Worm (Caenorhabditis elegans) whole organism, L1 larva: Measurements from ENCODE around the gene got-2.2.
A peak's percentile ranks its signal among the peaks of the same experiment; 100 is the strongest.

Source experiments
- C34B4.2 ChIP-seq: sonication (generic microtip); optimal IDR thresholded peaks from 2 replicates; lab custom pipeline; 2017; ENCODE audit warnings: mild to moderate bottlenecking, missing genetic modification characterization, missing compliant biosample characterization
- Y116A8C.19 ChIP-seq: sonication (generic microtip); optimal IDR thresholded peaks from 2 replicates; lab custom pipeline; 2016; ENCODE audit warnings: missing compliant biosample characterization, missing genetic modification characterization, borderline replicate concordance
- aha-1 ChIP-seq: fragments of 150-350 bp; optimal IDR thresholded peaks from 2 replicates; lab custom pipeline; 2014; ENCODE audit warnings: missing biosample characterization, missing genetic modification characterization
- alr-1 ChIP-seq: fragments of 200-800 bp; sonication (Bioruptor generic); optimal IDR thresholded peaks from 2 replicates; lab custom pipeline; 2018; ENCODE audit warnings: borderline replicate concordance, mild to moderate bottlenecking, missing genetic modification characterization, missing compliant biosample characterization
- blmp-1 ChIP-seq: fragments of 150-350 bp; optimal IDR thresholded peaks from 2 replicates; lab custom pipeline; 2014; ENCODE audit warnings: missing biosample characterization, missing genetic modification characterization
- ceh-82 ChIP-seq, 3 experiments: fragments of 150-350 bp in 1 of 3; sonication (generic microtip) in 2 of 3; optimal IDR thresholded peaks; 2 replicates each; lab custom pipeline; 2014 to 2017; ENCODE audit warnings: missing biosample characterization in 3 of 3, missing genetic modification characterization in 3 of 3
- ceh-88 ChIP-seq: fragments of 200-800 bp; sonication (Bioruptor generic); IDR thresholded peaks from 2 replicates; pipeline ENCODE4 v1.3.6; 2022; ENCODE audit warnings: missing genetic modification characterization, missing compliant biosample characterization
- ceh-90 ChIP-seq: sonication (generic microtip); optimal IDR thresholded peaks from 2 replicates; lab custom pipeline; 2016; ENCODE audit warnings: missing genetic modification characterization, missing compliant biosample characterization
- dpl-1 ChIP-seq, 3 experiments: fragments of 150-350 bp in 2 of 3; sonication (generic microtip) in 1 of 3; optimal IDR thresholded peaks; 2 replicates each; lab custom pipeline; 2014 to 2017; ENCODE audit warnings: missing biosample characterization in 3 of 3, missing genetic modification characterization in 3 of 3, missing genetic modification reagents in 3 of 3
- dsc-1 ChIP-seq: sonication (generic microtip); optimal IDR thresholded peaks from 2 replicates; lab custom pipeline; 2016; ENCODE audit warnings: mild to moderate bottlenecking, missing genetic modification characterization, missing compliant biosample characterization
- efl-3 ChIP-seq: fragments of 200-800 bp; sonication (Bioruptor generic); optimal IDR thresholded peaks from 2 replicates; lab custom pipeline; 2018; ENCODE audit warnings: mild to moderate bottlenecking, missing genetic modification characterization, missing compliant biosample characterization
- egl-27 ChIP-seq, 2 experiments: fragments of 150-350 bp in 1 of 2; sonication (generic microtip); optimal IDR thresholded peaks; 3 replicates each; lab custom pipeline; 2017 to 2018; ENCODE audit warnings: missing biosample characterization in 2 of 2, missing genetic modification characterization in 2 of 2, missing genetic modification reagents in 2 of 2
- elt-2 ChIP-seq: sonication (generic microtip); optimal IDR thresholded peaks from 2 replicates; lab custom pipeline; 2016; ENCODE audit warnings: missing genetic modification characterization, mild to moderate bottlenecking, inconsistent platforms, missing compliant biosample characterization, missing genetic modification reagents
- fkh-10 ChIP-seq: sonication (generic microtip); optimal IDR thresholded peaks from 2 replicates; lab custom pipeline; 2017; ENCODE audit warnings: missing biosample characterization, missing genetic modification reagents, missing genetic modification characterization
- fkh-8 ChIP-seq: sonication (generic microtip); optimal IDR thresholded peaks from 2 replicates; lab custom pipeline; 2016; ENCODE audit warnings: mild to moderate bottlenecking, missing genetic modification characterization, missing compliant biosample characterization
- fos-1 ChIP-seq: fragments of 150-350 bp; optimal IDR thresholded peaks from 2 replicates; lab custom pipeline; 2014; ENCODE audit warnings: missing biosample characterization, missing genetic modification characterization
- grh-1 ChIP-seq: fragments of 200-800 bp; sonication (Bioruptor generic); IDR thresholded peaks from 2 replicates; pipeline ENCODE4 v1.3.6; 2022; ENCODE audit warnings: missing genetic modification reagents, missing genetic modification characterization, missing compliant biosample characterization
- hlh-17 ChIP-seq: fragments of 200-800 bp; sonication (Bioruptor generic); optimal IDR thresholded peaks from 2 replicates; lab custom pipeline; 2018; ENCODE audit warnings: missing genetic modification characterization, mild to moderate bottlenecking, missing compliant biosample characterization, moderate library complexity, borderline replicate concordance
- hpl-2 ChIP-seq: fragments of 150-350 bp; optimal IDR thresholded peaks from 2 replicates; lab custom pipeline; 2014; ENCODE audit warnings: missing biosample characterization, missing genetic modification reagents, missing genetic modification characterization
- lin-15B ChIP-seq: fragments of 150-350 bp; sonication (generic microtip); optimal IDR thresholded peaks from 3 replicates; lab custom pipeline; 2014; ENCODE audit warnings: missing biosample characterization, missing genetic modification characterization
- lin-35 ChIP-seq, 2 experiments: fragments of 150-350 bp; optimal IDR thresholded peaks; 2 replicates each; lab custom pipeline; 2014; ENCODE audit warnings: missing biosample characterization in 2 of 2, missing genetic modification characterization in 2 of 2, missing genetic modification reagents in 2 of 2
- lin-39 ChIP-seq: fragments of 150-350 bp; optimal IDR thresholded peaks from 2 replicates; lab custom pipeline; 2014; ENCODE audit warnings: missing biosample characterization, missing genetic modification reagents, missing genetic modification characterization
- lsy-2 ChIP-seq, 2 experiments: fragments of 150-350 bp; optimal IDR thresholded peaks; 2 replicates each; lab custom pipeline; 2014; ENCODE audit warnings: missing biosample characterization in 2 of 2, missing genetic modification characterization in 2 of 2
- mab-9 ChIP-seq: fragments of 200-800 bp; sonication (Bioruptor generic); IDR thresholded peaks from 2 replicates; pipeline ENCODE4 v1.3.6; 2022; ENCODE audit warnings: missing genetic modification reagents, missing genetic modification characterization, missing compliant biosample characterization
- mdl-1 ChIP-seq, 2 experiments: fragments of 150-350 bp; optimal IDR thresholded peaks; 2 replicates each; lab custom pipeline; 2014 to 2017; ENCODE audit warnings: missing biosample characterization in 2 of 2, missing genetic modification characterization in 2 of 2, inconsistent platforms in 1 of 2
- mep-1 ChIP-seq: fragments of 150-350 bp; optimal IDR thresholded peaks from 2 replicates; lab custom pipeline; 2014; ENCODE audit warnings: missing biosample characterization, missing genetic modification characterization
- nhr-19 ChIP-seq: fragments of 200-800 bp; sonication (Bioruptor generic); conservative IDR thresholded peaks from 2 replicates; pipeline ENCODE4 v1.3.6; 2022; ENCODE audit warnings: missing genetic modification characterization, missing compliant biosample characterization
- nhr-20 ChIP-seq: sonication (generic microtip); optimal IDR thresholded peaks from 2 replicates; lab custom pipeline; 2016; ENCODE audit warnings: mild to moderate bottlenecking, missing genetic modification characterization, missing compliant biosample characterization
- nhr-237 ChIP-seq: fragments of 150-350 bp; optimal IDR thresholded peaks from 2 replicates; lab custom pipeline; 2014; ENCODE audit warnings: missing biosample characterization, missing genetic modification characterization
- nhr-28 ChIP-seq: fragments of 150-350 bp; optimal IDR thresholded peaks from 2 replicates; lab custom pipeline; 2014; ENCODE audit warnings: missing biosample characterization, missing genetic modification characterization
- nhr-47 ChIP-seq: sonication (generic microtip); optimal IDR thresholded peaks from 2 replicates; lab custom pipeline; 2016; ENCODE audit warnings: mild to moderate bottlenecking, missing genetic modification characterization, moderate library complexity, missing compliant biosample characterization
- nhr-76 ChIP-seq: sonication (generic microtip); optimal IDR thresholded peaks from 2 replicates; lab custom pipeline; 2017; ENCODE audit warnings: missing biosample characterization, missing genetic modification characterization
- nhr-85 ChIP-seq: sonication (generic microtip); peaks from one replicate; lab custom pipeline; 2016; ENCODE audit warnings: missing genetic modification characterization, inconsistent platforms, missing compliant biosample characterization
- nhr-90 ChIP-seq: sonication (generic microtip); optimal IDR thresholded peaks from 2 replicates; lab custom pipeline; 2016; ENCODE audit warnings: mild to moderate bottlenecking, missing genetic modification characterization, missing compliant biosample characterization; ENCODE audit not compliant: poor library complexity
- pag-3 ChIP-seq: sonication (generic microtip); optimal IDR thresholded peaks from 2 replicates; lab custom pipeline; 2017; ENCODE audit warnings: missing genetic modification characterization, mild to moderate bottlenecking, missing compliant biosample characterization, antibody characterized with exemption, borderline replicate concordance; ENCODE audit not compliant: insufficient read depth
- pqm-1 ChIP-seq: sonication (generic microtip); optimal IDR thresholded peaks from 3 replicates; lab custom pipeline; 2017; ENCODE audit warnings: missing biosample characterization, missing genetic modification characterization
- rnt-1 ChIP-seq: sonication (generic microtip); optimal IDR thresholded peaks from 2 replicates; lab custom pipeline; 2016; ENCODE audit warnings: mild to moderate bottlenecking, missing genetic modification characterization, moderate library complexity, missing compliant biosample characterization
- skn-1 ChIP-seq: fragments of 150-350 bp; optimal IDR thresholded peaks from 2 replicates; lab custom pipeline; 2014; ENCODE audit warnings: missing biosample characterization, missing genetic modification characterization
- snpc-4 ChIP-seq: fragments of 150-350 bp; optimal IDR thresholded peaks from 2 replicates; lab custom pipeline; 2014; ENCODE audit warnings: missing biosample characterization, missing genetic modification characterization
- snu-23 ChIP-seq: sonication (generic microtip); optimal IDR thresholded peaks from 2 replicates; lab custom pipeline; 2016; ENCODE audit warnings: missing genetic modification characterization, missing compliant biosample characterization
- sup-37 ChIP-seq: fragments of 200-800 bp; sonication (Bioruptor generic); optimal IDR thresholded peaks from 2 replicates; lab custom pipeline; 2018; ENCODE audit warnings: mild to moderate bottlenecking, missing genetic modification characterization, missing compliant biosample characterization
- unc-130 ChIP-seq: fragments of 150-350 bp; optimal IDR thresholded peaks from 2 replicates; lab custom pipeline; 2017; ENCODE audit warnings: missing biosample characterization, missing genetic modification characterization, inconsistent platforms
- unc-86 ChIP-seq: sonication (generic microtip); optimal IDR thresholded peaks from 2 replicates; lab custom pipeline; 2016; ENCODE audit warnings: missing genetic modification characterization, missing compliant biosample characterization
- xbp-1 ChIP-seq: sonication (generic microtip); optimal IDR thresholded peaks from 2 replicates; lab custom pipeline; 2016; ENCODE audit warnings: missing genetic modification characterization, missing compliant biosample characterization
- ztf-11 ChIP-seq, 2 experiments: sonication (generic microtip); optimal IDR thresholded peaks; 2 replicates each; lab custom pipeline; 2016 to 2017; ENCODE audit warnings: missing genetic modification characterization in 2 of 2, missing biosample characterization in 1 of 2, missing compliant biosample characterization in 1 of 2

The got-2.2 gene

ce11 chrX:6256430-6256829, 15.6 kb downstream of the got-2.2 start (continued):
- peak in 1 of 2 experiments; percentile 60 for TF ChIP-seq mdl-1 (tag; optimal IDR thresholded peaks at IDR 0.05; lab: Kevin White, UChicago)
- no peak for TF ChIP-seq Y116A8C.19 (tag; lab: Kevin White, UChicago)
- TF ChIP-seq ceh-82 (tag; optimal IDR thresholded peaks at IDR 0.05; lab: Kevin White, UChicago): no peak
- no peak for TF ChIP-seq lin-15B (tag; lab: Kevin White, UChicago)
- peak; percentile 73 for TF ChIP-seq nhr-20 (tag; lab: Kevin White, UChicago)
- TF ChIP-seq ztf-11 (tag; optimal IDR thresholded peaks at IDR 0.05; lab: Kevin White, UChicago): no peak

ce11 chrX:6256969-6257368, 16.2 kb downstream of the got-2.2 start:
- TF ChIP-seq lin-35 (GFP tag; optimal IDR thresholded peaks at IDR 0.05; lab: Kevin White, UChicago): peak in 1 of 2 experiments; percentile 7
- no peak for TF ChIP-seq mab-9 (GFP tag; lab: Robert Waterston, UW)

ce11 chrX:6258409-6258808, 17.6 kb downstream of the got-2.2 start:
- peak; percentile 20 for TF ChIP-seq blmp-1 (tag; lab: Kevin White, UChicago)
- TF ChIP-seq unc-86 (tag; lab: Kevin White, UChicago): no peak
- peak in 1 of 2 experiments; percentile 22 for TF ChIP-seq ztf-11 (tag; optimal IDR thresholded peaks at IDR 0.05; lab: Kevin White, UChicago)
- no peak for TF ChIP-seq pqm-1 (tag; lab: Kevin White, UChicago)
- TF ChIP-seq, all 84 proteins: peak for 2

- TF ChIP-seq unc-130 (tag; lab: Kevin White, UChicago): no peak
- no peak for TF ChIP-seq grh-1 (GFP tag; lab: Robert Waterston, UW)
- no peak for TF ChIP-seq C34B4.2
- no peak for TF ChIP-seq pqm-1 (tag; lab: Kevin White, UChicago)
- TF ChIP-seq aha-1 (tag; lab: Kevin White, UChicago): no peak
- TF ChIP-seq nhr-28 (tag; lab: Kevin White, UChicago): no peak
- TF ChIP-seq fkh-10: no peak
- TF ChIP-seq efl-3 (GFP tag; lab: Kevin White, UChicago): no peak
- no peak for TF ChIP-seq alr-1 (tag; lab: Kevin White, UChicago)
- TF ChIP-seq fos-1: no peak
- no peak for TF ChIP-seq nhr-90 (tag; lab: Kevin White, UChicago)
- no peak for TF ChIP-seq nhr-20 (tag; lab: Kevin White, UChicago)
- TF ChIP-seq nhr-47: no peak
- TF ChIP-seq nhr-76 (tag; lab: Kevin White, UChicago): no peak
- TF ChIP-seq nhr-85 (tag; lab: Kevin White, UChicago): peak; percentile 57
- no peak for TF ChIP-seq dpl-1 (GFP tag; optimal IDR thresholded peaks at IDR 0.05; lab: Kevin White, UChicago)
- TF ChIP-seq hpl-2 (GFP tag; lab: Kevin White, UChicago): no peak
- no peak for TF ChIP-seq elt-2 (tag; lab: Kevin White, UChicago)
- TF ChIP-seq skn-1 (tag; lab: Kevin White, UChicago): no peak
- peak; percentile 22 for TF ChIP-seq rnt-1
- TF ChIP-seq egl-27 (tag; optimal IDR thresholded peaks at IDR 0.05; lab: Kevin White, UChicago): no peak
- no peak for TF ChIP-seq ceh-82 (tag; optimal IDR thresholded peaks at IDR 0.05; lab: Kevin White, UChicago)
- TF ChIP-seq hlh-17: no peak
- TF ChIP-seq lsy-2 (tag; optimal IDR thresholded peaks at IDR 0.05; lab: Kevin White, UChicago): no peak
- no peak for TF ChIP-seq ceh-90
- no peak for TF ChIP-seq nhr-237
- no peak for TF ChIP-seq pag-3 (tag; lab: Kevin White, UChicago)
- peak; percentile 23 for TF ChIP-seq snu-23 (GFP tag; lab: Kevin White, UChicago)
- no peak for TF ChIP-seq ceh-88 (GFP tag; lab: Robert Waterston, UW)
- no peak for TF ChIP-seq snpc-4 (tag; lab: Kevin White, UChicago)
- no peak for TF ChIP-seq lin-35 (GFP tag; optimal IDR thresholded peaks at IDR 0.05; lab: Kevin White, UChicago)
- TF ChIP-seq xbp-1 (tag; lab: Kevin White, UChicago): no peak
- no peak for TF ChIP-seq lin-39 (tag; lab: Kevin White, UChicago)
- no peak for TF ChIP-seq mab-9 (GFP tag; lab: Robert Waterston, UW)
- no peak for TF ChIP-seq dsc-1 (tag; lab: Kevin White, UChicago)
- TF ChIP-seq nhr-19: no peak
- no peak for TF ChIP-seq sup-37 (GFP tag; lab: Kevin White, UChicago)
- TF ChIP-seq mep-1 (tag; lab: Kevin White, UChicago): peak; percentile 49
- no peak for TF ChIP-seq fkh-8 (tag; lab: Kevin White, UChicago)
Observed at ce11 chrX:6259081-6259480, 18.3 kb downstream of the got-2.2 start.
